Fruit fly (Drosophila melanogaster) whole organism, embryonic: Measurements from ENCODE around the gene peng.

Source experiments
- BEAF-32 ChIP-seq: fragments of 200-800 bp; sonication (Bioruptor generic); optimal IDR thresholded peaks from 3 replicates; lab custom pipeline; 2017; ENCODE audit warnings: missing biosample characterization, missing genetic modification characterization, mild to moderate bottlenecking, moderate library complexity, missing genetic modification reagents
- BtbVII ChIP-seq: fragments of 200-800 bp; sonication (Bioruptor generic); optimal IDR thresholded peaks from 3 replicates; lab custom pipeline; 2017; ENCODE audit warnings: missing biosample characterization, mild to moderate bottlenecking, missing genetic modification characterization
- CG10147 ChIP-seq: fragments of 200-800 bp; sonication (Bioruptor generic); optimal IDR thresholded peaks from 2 replicates; lab custom pipeline; 2019; ENCODE audit warnings: missing biosample characterization, mild to moderate bottlenecking, missing genetic modification characterization, moderate library complexity
- CG10321 ChIP-seq: fragments of 200-800 bp; sonication (Bioruptor generic); IDR thresholded peaks from 2 replicates; pipeline ENCODE4 v1.3.6; 2022; ENCODE audit warnings: missing biosample characterization, missing genetic modification characterization
- CG10431 ChIP-seq: fragments of 200-800 bp; sonication (Bioruptor generic); optimal IDR thresholded peaks from 3 replicates; lab custom pipeline; 2018; ENCODE audit warnings: missing biosample characterization, mild to moderate bottlenecking, missing genetic modification characterization
- CG11085 ChIP-seq: fragments of 200-800 bp; sonication (Bioruptor generic); IDR thresholded peaks from 2 replicates; pipeline ENCODE4 v1.3.6; 2022; ENCODE audit warnings: missing biosample characterization, missing genetic modification characterization
- CG11093 ChIP-seq: fragments of 200-800 bp; sonication (Bioruptor generic); IDR thresholded peaks from 3 replicates; pipeline ENCODE4 v1.3.6; 2022; ENCODE audit warnings: missing biosample characterization, missing genetic modification characterization
- CG13424 ChIP-seq: fragments of 200-800 bp; sonication (Bioruptor generic); optimal IDR thresholded peaks from 2 replicates; lab custom pipeline; 2019; ENCODE audit warnings: missing biosample characterization, mild to moderate bottlenecking, missing genetic modification characterization, moderate library complexity
- CG13624 ChIP-seq: fragments of 200-800 bp; sonication (Bioruptor generic); optimal IDR thresholded peaks from 2 replicates; lab custom pipeline; 2016; ENCODE audit warnings: missing biosample characterization, missing genetic modification characterization
- CG14965 ChIP-seq: fragments of 200-800 bp; sonication (Bioruptor generic); optimal IDR thresholded peaks from 2 replicates; lab custom pipeline; 2016; ENCODE audit warnings: missing biosample characterization, missing genetic modification characterization, borderline replicate concordance
- CG15073 ChIP-seq: fragments of 200-800 bp; sonication (Bioruptor generic); optimal IDR thresholded peaks from 2 replicates; lab custom pipeline; 2016; ENCODE audit warnings: missing biosample characterization, missing genetic modification characterization
- CG1603 ChIP-seq: fragments of 200-800 bp; sonication (Bioruptor generic); optimal IDR thresholded peaks from 2 replicates; lab custom pipeline; 2019; ENCODE audit warnings: missing biosample characterization, mild to moderate bottlenecking, missing genetic modification characterization, moderate library complexity
- CG17829 ChIP-seq: fragments of 200-800 bp; optimal IDR thresholded peaks from 2 replicates; lab custom pipeline; 2019; ENCODE audit warnings: missing biosample characterization, mild to moderate bottlenecking, missing genetic modification characterization, moderate library complexity
- CG4730 ChIP-seq: fragments of 200-800 bp; sonication (Bioruptor generic); IDR thresholded peaks from 2 replicates; pipeline ENCODE4 v1.3.6; 2022; ENCODE audit warnings: missing biosample characterization, missing genetic modification characterization
- CG4820 ChIP-seq: fragments of 200-800 bp; sonication (Bioruptor generic); optimal IDR thresholded peaks from 3 replicates; lab custom pipeline; 2016; ENCODE audit warnings: missing biosample characterization, missing genetic modification characterization
- CG6683 ChIP-seq: fragments of 200-800 bp; sonication (Bioruptor generic); optimal IDR thresholded peaks from 2 replicates; lab custom pipeline; 2017; ENCODE audit warnings: missing biosample characterization, mild to moderate bottlenecking, missing genetic modification characterization, missing genetic modification reagents
- CG6854 ChIP-seq: fragments of 200-800 bp; sonication (Bioruptor generic); optimal IDR thresholded peaks from 3 replicates; lab custom pipeline; 2017; ENCODE audit warnings: missing biosample characterization, mild to moderate bottlenecking, missing genetic modification characterization
- CG8089 ChIP-seq: fragments of 200-800 bp; sonication (Bioruptor generic); optimal IDR thresholded peaks from 3 replicates; lab custom pipeline; 2016; ENCODE audit warnings: missing biosample characterization, missing genetic modification characterization
- CG8388 ChIP-seq: fragments of 200-800 bp; sonication (Bioruptor generic); optimal IDR thresholded peaks from 2 replicates; lab custom pipeline; 2019; ENCODE audit warnings: missing biosample characterization, mild to moderate bottlenecking, missing genetic modification characterization, moderate library complexity
- CG8924 ChIP-seq: fragments of 200-800 bp; optimal IDR thresholded peaks from 3 replicates; lab custom pipeline; 2019; ENCODE audit warnings: missing biosample characterization, mild to moderate bottlenecking, missing genetic modification characterization, moderate library complexity
- CG8944 ChIP-seq: fragments of 200-800 bp; sonication (Bioruptor generic); optimal IDR thresholded peaks from 3 replicates; lab custom pipeline; 2016; ENCODE audit warnings: missing biosample characterization, missing genetic modification characterization
- CG9817 ChIP-seq: fragments of 200-800 bp; sonication (Bioruptor generic); optimal IDR thresholded peaks from 2 replicates; lab custom pipeline; 2018; ENCODE audit warnings: missing biosample characterization, mild to moderate bottlenecking, missing genetic modification characterization, moderate library complexity
- Eip74EF ChIP-seq, 2 experiments: fragments of 200-800 bp in 1 of 2; fragments of >200 bp in 1 of 2; sonication (Bioruptor generic) in 1 of 2; optimal IDR thresholded peaks; 2 replicates each; lab custom pipeline; 2017 to 2019; ENCODE audit warnings: missing biosample characterization in 2 of 2, missing genetic modification characterization in 2 of 2, mild to moderate bottlenecking in 1 of 2, moderate library complexity in 1 of 2
- Fer1 ChIP-seq: fragments of 200-800 bp; sonication (Bioruptor generic); optimal IDR thresholded peaks from 2 replicates; lab custom pipeline; 2017; ENCODE audit warnings: missing biosample characterization, mild to moderate bottlenecking, missing genetic modification characterization
- HmgZ ChIP-seq: fragments of 200-800 bp; sonication (Bioruptor generic); optimal IDR thresholded peaks from 2 replicates; lab custom pipeline; 2018; ENCODE audit warnings: missing biosample characterization, mild to moderate bottlenecking, missing genetic modification characterization
- Max ChIP-seq: fragments of 200-800 bp; sonication (Bioruptor generic); optimal IDR thresholded peaks from 2 replicates; lab custom pipeline; 2016; ENCODE audit warnings: missing biosample characterization, mild to moderate bottlenecking, missing genetic modification characterization
- NFAT ChIP-seq: fragments of 200-800 bp; sonication (Bioruptor generic); IDR thresholded peaks from 2 replicates; pipeline ENCODE4 v1.3.6; 2022; ENCODE audit warnings: missing biosample characterization, missing genetic modification characterization
- Pdp1 ChIP-seq, 2 experiments: fragments of 200-800 bp; sonication (Bioruptor generic); optimal IDR thresholded peaks; 3 replicates each; lab custom pipeline; 2016; ENCODE audit warnings: missing biosample characterization in 2 of 2, missing genetic modification characterization in 2 of 2, mild to moderate bottlenecking in 1 of 2, moderate library complexity in 1 of 2
- Sox100B ChIP-seq: fragments of 200-800 bp; sonication (Bioruptor generic); optimal IDR thresholded peaks from 3 replicates; lab custom pipeline; 2018; ENCODE audit warnings: missing biosample characterization, mild to moderate bottlenecking, missing genetic modification characterization
- Ssrp ChIP-seq: fragments of 200-800 bp; sonication (Bioruptor generic); optimal IDR thresholded peaks from 2 replicates; lab custom pipeline; 2018; ENCODE audit warnings: missing biosample characterization, mild to moderate bottlenecking, missing genetic modification characterization, moderate library complexity
- Taf1 ChIP-seq: fragments of 200-800 bp; sonication (Bioruptor generic); IDR thresholded peaks from 2 replicates; pipeline ENCODE4 v1.3.6; 2022; ENCODE audit warnings: missing biosample characterization, missing genetic modification characterization
- aop ChIP-seq: fragments of 200-800 bp; sonication (Bioruptor generic); IDR thresholded peaks from 2 replicates; pipeline ENCODE4 v1.3.6; 2022; ENCODE audit warnings: missing biosample characterization, missing genetic modification characterization
- chn ChIP-seq: fragments of 200-800 bp; sonication (Bioruptor generic); optimal IDR thresholded peaks from 2 replicates; lab custom pipeline; 2016; ENCODE audit warnings: missing biosample characterization, missing genetic modification characterization
- cwo ChIP-seq: fragments of 200-800 bp; sonication (Bioruptor generic); optimal IDR thresholded peaks from 3 replicates; lab custom pipeline; 2017; ENCODE audit warnings: missing biosample characterization, missing genetic modification characterization, mild to moderate bottlenecking, moderate library complexity, missing genetic modification reagents
- dm ChIP-seq: fragments of 200-800 bp; sonication (Bioruptor generic); optimal IDR thresholded peaks from 3 replicates; lab custom pipeline; 2016; ENCODE audit warnings: missing biosample characterization, missing genetic modification characterization
- en ChIP-seq: fragments of 200-800 bp; sonication (Bioruptor generic); optimal IDR thresholded peaks from 2 replicates; lab custom pipeline; 2016; ENCODE audit warnings: missing biosample characterization, missing genetic modification characterization
- gfzf ChIP-seq: fragments of 200-800 bp; sonication (Bioruptor generic); optimal IDR thresholded peaks from 2 replicates; lab custom pipeline; 2016; ENCODE audit warnings: missing biosample characterization, mild to moderate bottlenecking, missing genetic modification characterization, moderate library complexity
- gro ChIP-seq: fragments of 200-800 bp; sonication (Bioruptor generic); optimal IDR thresholded peaks from 2 replicates; lab custom pipeline; 2016; ENCODE audit warnings: missing biosample characterization, missing genetic modification characterization
- ind ChIP-seq: fragments of 200-800 bp; sonication (Bioruptor generic); optimal IDR thresholded peaks from 3 replicates; lab custom pipeline; 2016; ENCODE audit warnings: missing biosample characterization, missing genetic modification characterization
- lab ChIP-seq: fragments of 200-800 bp; sonication (Bioruptor generic); optimal IDR thresholded peaks from 3 replicates; lab custom pipeline; 2017; ENCODE audit warnings: missing biosample characterization, missing genetic modification characterization, mild to moderate bottlenecking, moderate library complexity, missing genetic modification reagents
- lilli ChIP-seq: fragments of 200-800 bp; sonication (Bioruptor generic); optimal IDR thresholded peaks from 3 replicates; lab custom pipeline; 2016; ENCODE audit warnings: missing biosample characterization, missing genetic modification characterization
- lmd ChIP-seq: fragments of 200-800 bp; sonication (Bioruptor generic); IDR thresholded peaks from 2 replicates; pipeline ENCODE4 v1.3.6; 2022; ENCODE audit warnings: missing biosample characterization, missing genetic modification characterization
- onecut ChIP-seq: fragments of 200-800 bp; sonication (Bioruptor generic); IDR thresholded peaks from 2 replicates; pipeline ENCODE4 v1.3.6; 2022; ENCODE audit warnings: missing biosample characterization, missing genetic modification characterization
- p53 ChIP-seq: fragments of 200-800 bp; sonication (Bioruptor generic); optimal IDR thresholded peaks from 2 replicates; lab custom pipeline; 2016; ENCODE audit warnings: missing biosample characterization, missing genetic modification characterization
- pita ChIP-seq: fragments of 200-800 bp; sonication (Bioruptor generic); optimal IDR thresholded peaks from 2 replicates; lab custom pipeline; 2017; ENCODE audit warnings: missing biosample characterization, mild to moderate bottlenecking, missing genetic modification characterization
- row ChIP-seq: fragments of 200-800 bp; sonication (Bioruptor generic); IDR thresholded peaks from 3 replicates; pipeline ENCODE4 v1.3.6; 2022; ENCODE audit warnings: missing biosample characterization, missing genetic modification characterization
- sisA ChIP-seq: fragments of 200-800 bp; sonication (Bioruptor generic); IDR thresholded peaks from 2 replicates; pipeline ENCODE4 v1.3.6; 2022; ENCODE audit warnings: missing biosample characterization, missing genetic modification characterization
- ssp ChIP-seq: fragments of 200-800 bp; sonication (Bioruptor generic); IDR thresholded peaks from 2 replicates; pipeline ENCODE4 v1.3.6; 2022; ENCODE audit warnings: missing biosample characterization, missing genetic modification characterization
- tna ChIP-seq: fragments of 200-800 bp; sonication (Bioruptor generic); IDR thresholded peaks from 2 replicates; pipeline ENCODE4 v1.3.6; 2022; ENCODE audit warnings: missing biosample characterization, missing genetic modification characterization; ENCODE audit not compliant: partially characterized antibody
- toy ChIP-seq: fragments of 200-800 bp; sonication (Bioruptor generic); IDR thresholded peaks from 2 replicates; pipeline ENCODE4 v1.3.6; 2022; ENCODE audit warnings: missing biosample characterization, missing genetic modification characterization
- vvl ChIP-seq: fragments of 200-800 bp; sonication (Bioruptor generic); IDR thresholded peaks from 2 replicates; pipeline ENCODE4 v1.3.6; 2022; ENCODE audit warnings: missing biosample characterization, missing genetic modification characterization

peng gene

DNA sequence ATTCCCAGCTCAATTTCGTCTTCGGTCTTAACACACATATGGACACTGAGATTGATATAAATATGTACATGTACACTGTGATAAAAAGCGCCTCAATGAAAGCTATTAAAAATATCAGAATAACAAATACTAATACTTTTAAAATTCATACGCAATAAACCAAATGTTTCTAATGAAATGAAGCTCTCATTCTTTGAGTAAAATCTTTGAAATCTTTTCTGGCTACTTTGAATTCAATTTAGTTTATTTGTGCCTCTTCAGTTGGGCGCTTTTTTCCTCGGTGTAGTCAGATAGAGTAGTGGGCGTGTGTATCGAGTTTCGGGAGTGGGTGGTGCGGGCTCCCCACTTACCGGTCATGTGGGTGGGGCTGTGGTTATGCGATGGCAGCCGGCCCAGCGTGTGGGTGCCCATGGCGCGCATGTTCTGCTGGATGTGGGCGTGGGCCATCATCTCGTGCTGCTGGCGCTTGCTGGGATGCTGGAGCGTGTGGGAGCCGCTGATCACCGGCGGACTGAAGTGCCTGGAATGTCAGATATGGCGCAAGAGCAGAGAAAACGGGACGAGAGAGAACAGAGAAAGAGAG, 15.0 kb downstream of the peng start (continued):
- TF ChIP-seq ssp (GFP tag; lab: Robert Waterston, UW) (no peak), CG13424 (tag; lab: Kevin White, UChicago) (peak; percentile 54), CG8089 (no peak), CG10431 (no peak), BtbVII (GFP tag; lab: Kevin White, UChicago) (no peak), CG13624 (GFP tag; lab: Kevin White, UChicago) (no peak), CG8388 (peak; percentile 20), CG1603 (tag; lab: Kevin White, UChicago) (no peak), Fer1 (GFP tag; lab: Kevin White, UChicago) (peak; percentile 48), CG17829 (tag; lab: Kevin White, UChicago) (peak; percentile 19), lmd (GFP tag; lab: Robert Waterston, UW) (no peak), pita (GFP tag; lab: Kevin White, UChicago) (no peak), CG10147 (GFP tag; lab: Kevin White, UChicago) (no peak), cwo (GFP tag; lab: Kevin White, UChicago) (peak; percentile 17), toy (GFP tag; lab: Robert Waterston, UW) (no peak), gfzf (GFP tag; lab: Kevin White, UChicago) (no peak), CG4820 (GFP tag; lab: Kevin White, UChicago) (peak; percentile 21), aop (no peak), CG6683 (GFP tag; lab: Kevin White, UChicago) (no peak), Taf1 (no peak), dm (no peak), onecut (GFP tag; lab: Robert Waterston, UW) (no peak), lilli (GFP tag; lab: Kevin White, UChicago) (peak; percentile 13), Eip74EF (GFP tag; optimal IDR thresholded peaks at IDR 0.05; lab: Kevin White, UChicago) (no peak), HmgZ (no peak), CG9817 (tag; lab: Kevin White, UChicago) (peak; percentile 6), en (no peak), Pdp1 (GFP tag; optimal IDR thresholded peaks at IDR 0.05; lab: Kevin White, UChicago) (peak; percentile 5 to 28), ind (GFP tag; lab: Kevin White, UChicago) (peak; percentile 4), CG8944 (GFP tag; lab: Kevin White, UChicago) (no peak), p53 (no peak), row (GFP tag; lab: Robert Waterston, UW) (peak; percentile 52), CG8924 (tag; lab: Kevin White, UChicago) (no peak), BEAF-32 (no peak), Sox100B (GFP tag; lab: Kevin White, UChicago) (no peak), gro (GFP tag; lab: Kevin White, UChicago) (no peak), CG6854 (GFP tag; lab: Kevin White, UChicago) (no peak), lab (GFP tag; lab: Kevin White, UChicago) (no peak), Max (GFP tag; lab: Kevin White, UChicago) (no peak), CG11085 (no peak), vvl (GFP tag; lab: Robert Waterston, UW) (no peak), CG4730 (GFP tag; lab: Robert Waterston, UW) (no peak), CG15073 (GFP tag; lab: Kevin White, UChicago) (no peak), CG11093 (GFP tag; lab: Robert Waterston, UW) (no peak), CG10321 (GFP tag; lab: Robert Waterston, UW) (no peak), sisA (GFP tag; lab: Robert Waterston, UW) (peak; percentile 22; the same call in 1 of the 2 replicates), Ssrp (tag; lab: Kevin White, UChicago) (peak; percentile 13), NFAT (no peak), tna (no peak), CG14965 (no peak), chn (GFP tag; lab: Kevin White, UChicago) (no peak)
